Fruit fly (Drosophila melanogaster) whole organism, embryonic: ENCODE measurements around the gene Pph13.
A peak's percentile ranks its signal among the peaks of the same experiment; 100 is the strongest.

Experiments
- C15 ChIP-seq: fragments of 200-800 bp; sonication (Bioruptor generic); IDR thresholded peaks from 3 replicates; pipeline ENCODE4 v1.3.6; 2022; ENCODE audit warnings: missing biosample characterization, missing genetic modification characterization
- CG11085 ChIP-seq: fragments of 200-800 bp; sonication (Bioruptor generic); IDR thresholded peaks from 2 replicates; pipeline ENCODE4 v1.3.6; 2022; ENCODE audit warnings: missing biosample characterization, missing genetic modification characterization
- CG1233 ChIP-seq: fragments of 200-800 bp; sonication (Bioruptor generic); optimal IDR thresholded peaks from 4 replicates; lab custom pipeline; 2018; ENCODE audit warnings: missing biosample characterization, mild to moderate bottlenecking, missing genetic modification characterization
- CG14710 ChIP-seq: fragments of 200-800 bp; sonication (Bioruptor generic); optimal IDR thresholded peaks from 3 replicates; lab custom pipeline; 2019; ENCODE audit warnings: missing biosample characterization, mild to moderate bottlenecking, missing genetic modification characterization, moderate library complexity
- CG15479 ChIP-seq: fragments of 200-800 bp; sonication (Bioruptor generic); optimal IDR thresholded peaks from 3 replicates; lab custom pipeline; 2019; ENCODE audit warnings: missing biosample characterization, mild to moderate bottlenecking, missing genetic modification characterization, moderate library complexity
- CG17328 ChIP-seq: fragments of 200-800 bp; sonication (Bioruptor generic); IDR thresholded peaks from 2 replicates; pipeline ENCODE4 v1.3.6; 2022; ENCODE audit warnings: missing biosample characterization, missing genetic modification characterization
- CG17359 ChIP-seq: fragments of 200-800 bp; sonication (Bioruptor generic); optimal IDR thresholded peaks from 3 replicates; lab custom pipeline; 2018; ENCODE audit warnings: missing biosample characterization, mild to moderate bottlenecking, missing genetic modification characterization, moderate library complexity
- CG43689 ChIP-seq: fragments of 200-800 bp; sonication (Bioruptor generic); IDR thresholded peaks from 2 replicates; pipeline ENCODE4 v1.3.6; 2022; ENCODE audit warnings: missing biosample characterization, missing genetic modification characterization
- CG6854 ChIP-seq: fragments of 200-800 bp; sonication (Bioruptor generic); optimal IDR thresholded peaks from 3 replicates; lab custom pipeline; 2017; ENCODE audit warnings: missing biosample characterization, mild to moderate bottlenecking, missing genetic modification characterization
- CG7357 ChIP-seq: fragments of 200-800 bp; sonication (Bioruptor generic); IDR thresholded peaks from 3 replicates; pipeline ENCODE4 v1.3.6; 2022; ENCODE audit warnings: missing biosample characterization, missing genetic modification characterization
- CG7745 ChIP-seq: fragments of 200-800 bp; sonication (Bioruptor generic); optimal IDR thresholded peaks from 2 replicates; lab custom pipeline; 2018; ENCODE audit warnings: missing biosample characterization, mild to moderate bottlenecking, missing genetic modification characterization, moderate library complexity
- CG7963 ChIP-seq: fragments of 200-800 bp; sonication (Bioruptor generic); IDR thresholded peaks from 3 replicates; pipeline ENCODE4 v1.3.6; 2022; ENCODE audit warnings: missing biosample characterization, missing genetic modification characterization; ENCODE audit not compliant: partially characterized antibody
- D ChIP-seq, 2 experiments: fragments of 200-800 bp in 1 of 2; fragments of >200 bp in 1 of 2; sonication (Bioruptor generic) in 1 of 2; optimal IDR thresholded peaks; 2 replicates in 1 of 2; 3 replicates in 1 of 2; lab custom pipeline; 2017; ENCODE audit warnings: mild to moderate bottlenecking in 1 of 2, missing biosample characterization in 1 of 2, missing genetic modification characterization in 1 of 2, missing genetic modification reagents in 1 of 2
- Gsc ChIP-seq: fragments of 200-800 bp; sonication (Bioruptor generic); IDR thresholded peaks from 2 replicates; pipeline ENCODE4 v1.3.6; 2022; ENCODE audit warnings: missing biosample characterization, missing genetic modification characterization
- HLH54F ChIP-seq: fragments of 200-800 bp; sonication (Bioruptor generic); optimal IDR thresholded peaks from 3 replicates; lab custom pipeline; 2016; ENCODE audit warnings: missing biosample characterization, missing genetic modification characterization
- Hr3 ChIP-seq: fragments of 200-800 bp; sonication (Bioruptor generic); optimal IDR thresholded peaks from 3 replicates; lab custom pipeline; 2016; ENCODE audit warnings: missing biosample characterization, missing genetic modification characterization
- Hr51 ChIP-seq, 2 experiments: fragments of 200-800 bp; sonication (Bioruptor generic); optimal IDR thresholded peaks; 2 replicates in 1 of 2; 3 replicates in 1 of 2; lab custom pipeline; 2016 to 2018; ENCODE audit warnings: missing biosample characterization in 2 of 2, missing genetic modification characterization in 2 of 2, mild to moderate bottlenecking in 1 of 2, moderate library complexity in 1 of 2
- Ravus ChIP-seq: fragments of 200-800 bp; sonication (Bioruptor generic); IDR thresholded peaks from 2 replicates; pipeline ENCODE4 v1.3.6; 2022; ENCODE audit warnings: missing biosample characterization, missing genetic modification characterization
- Spps ChIP-seq: fragments of 200-800 bp; sonication (Bioruptor generic); optimal IDR thresholded peaks from 2 replicates; lab custom pipeline; 2018; ENCODE audit warnings: missing biosample characterization, mild to moderate bottlenecking, missing genetic modification characterization
- az2 ChIP-seq: fragments of 200-800 bp; sonication (Bioruptor generic); optimal IDR thresholded peaks from 3 replicates; lab custom pipeline; 2016; ENCODE audit warnings: missing biosample characterization, missing genetic modification characterization
- corto ChIP-seq: fragments of 200-800 bp; sonication (Bioruptor generic); optimal IDR thresholded peaks from 2 replicates; lab custom pipeline; 2016; ENCODE audit warnings: missing biosample characterization, mild to moderate bottlenecking, missing genetic modification characterization, moderate library complexity
- danr ChIP-seq: fragments of 200-800 bp; sonication (Bioruptor generic); IDR thresholded peaks from 2 replicates; pipeline ENCODE4 v1.3.6; 2022; ENCODE audit warnings: missing biosample characterization, missing genetic modification characterization
- grn ChIP-seq: fragments of 200-800 bp; sonication (Bioruptor generic); optimal IDR thresholded peaks from 3 replicates; lab custom pipeline; 2017; ENCODE audit warnings: missing biosample characterization, missing genetic modification characterization
- hbn ChIP-seq: fragments of 200-800 bp; sonication (Bioruptor generic); IDR thresholded peaks from 2 replicates; pipeline ENCODE4 v1.3.6; 2022; ENCODE audit warnings: missing biosample characterization, missing genetic modification characterization; ENCODE audit not compliant: partially characterized antibody
- hth ChIP-seq: fragments of >200 bp; optimal IDR thresholded peaks from 2 replicates; lab custom pipeline; 2017; ENCODE audit warnings: inconsistent platforms
- lbe ChIP-seq: fragments of 200-800 bp; sonication (Bioruptor generic); optimal IDR thresholded peaks from 2 replicates; lab custom pipeline; 2016; ENCODE audit warnings: missing biosample characterization, mild to moderate bottlenecking, missing genetic modification characterization
- mam ChIP-seq: fragments of 200-800 bp; sonication (Bioruptor generic); optimal IDR thresholded peaks from 3 replicates; lab custom pipeline; 2016; ENCODE audit warnings: missing biosample characterization, missing genetic modification characterization
- nerfin-2 ChIP-seq: fragments of 200-800 bp; sonication (Bioruptor generic); IDR thresholded peaks from 2 replicates; pipeline ENCODE4 v1.3.6; 2022; ENCODE audit warnings: missing biosample characterization, missing genetic modification characterization; ENCODE audit not compliant: partially characterized antibody
- ro ChIP-seq: fragments of 200-800 bp; sonication (Bioruptor generic); IDR thresholded peaks from 2 replicates; pipeline ENCODE4 v1.3.6; 2022; ENCODE audit warnings: missing biosample characterization, missing genetic modification characterization
- salm ChIP-seq: fragments of 200-800 bp; sonication (Bioruptor generic); optimal IDR thresholded peaks from 2 replicates; lab custom pipeline; 2018; ENCODE audit warnings: missing biosample characterization, mild to moderate bottlenecking, missing genetic modification characterization
- tin ChIP-seq: fragments of 200-800 bp; sonication (Bioruptor generic); optimal IDR thresholded peaks from 3 replicates; lab custom pipeline; 2016; ENCODE audit warnings: missing biosample characterization, missing genetic modification characterization
- tio ChIP-seq: fragments of 200-800 bp; sonication (Bioruptor generic); optimal IDR thresholded peaks from 2 replicates; lab custom pipeline; 2017; ENCODE audit warnings: missing biosample characterization, missing genetic modification characterization, inconsistent platforms
- ttk ChIP-seq: fragments of 200-800 bp; sonication (Bioruptor generic); IDR thresholded peaks from 2 replicates; pipeline ENCODE4 v2.1.2; 2022; ENCODE audit warnings: missing biosample characterization, missing genetic modification characterization
- usp ChIP-seq: fragments of >200 bp; optimal IDR thresholded peaks from 2 replicates; lab custom pipeline; 2017; ENCODE audit warnings: missing biosample characterization, missing genetic modification characterization

Gene Pph13

dm6 chr2L:619739-620138 lies 42.5 kb downstream of the Pph13 start:
- no peak for TF ChIP-seq CG17328 (GFP tag; lab: Robert Waterston, UW)
- no peak for TF ChIP-seq HLH54F (GFP tag; lab: Kevin White, UChicago)
- TF ChIP-seq Gsc (GFP tag; lab: Robert Waterston, UW): 0 out of 2 replicates have a peak, but pooled peaks have one; percentile 8

- no peak for TF ChIP-seq CG17359 (tag; lab: Kevin White, UChicago)
- TF ChIP-seq tio (GFP tag; lab: Kevin White, UChicago): no peak
- no peak for TF ChIP-seq nerfin-2 (GFP tag; lab: Robert Waterston, UW)
- TF ChIP-seq ttk (GFP tag; lab: Robert Waterston, UW): no peak
- TF ChIP-seq CG1233 (GFP tag; lab: Kevin White, UChicago): no peak
- TF ChIP-seq danr (GFP tag; lab: Robert Waterston, UW): no peak
- no peak for TF ChIP-seq Hr51 (GFP tag; optimal IDR thresholded peaks at IDR 0.05; lab: Kevin White, UChicago)
- no peak for TF ChIP-seq CG6854 (GFP tag; lab: Kevin White, UChicago)
- no peak for TF ChIP-seq Ravus
- no peak for TF ChIP-seq CG7357 (GFP tag; lab: Robert Waterston, UW)
- TF ChIP-seq usp (GFP tag; lab: Kevin White, UChicago): no peak
- TF ChIP-seq mam: no peak
- TF ChIP-seq CG7963: no peak
- TF ChIP-seq tin: no peak
- no peak for TF ChIP-seq Spps (tag; lab: Kevin White, UChicago)
- TF ChIP-seq az2: no peak
- no peak for TF ChIP-seq D (optimal IDR thresholded peaks at IDR 0.05; lab: Kevin White, UChicago)
- no peak for TF ChIP-seq D (GFP tag; optimal IDR thresholded peaks at IDR 0.05; lab: Kevin White, UChicago)
- no peak for TF ChIP-seq ro (GFP tag; lab: Robert Waterston, UW)
- TF ChIP-seq CG15479 (GFP tag; lab: Kevin White, UChicago): no peak
Measured at dm6 chr2L:621101-621500, 43.8 kb downstream of the Pph13 start, which contains the start of gene lectin-21Cb. Gene lectin-21Cb, minus strand, starts transcription at chr2L:621201.

dm6 chr2L:623210-623873 lies 46.1 kb downstream of the Pph13 start:
- TF ChIP-seq CG43689 (GFP tag; lab: Robert Waterston, UW) (no peak), corto (GFP tag; lab: Kevin White, UChicago) (peak; percentile 49), salm (tag; lab: Kevin White, UChicago) (no peak), hth (lab: Kevin White, UChicago) (no peak), lbe (GFP tag; lab: Kevin White, UChicago) (peak; percentile 21), CG7745 (tag; lab: Kevin White, UChicago) (no peak), Hr3 (GFP tag; lab: Kevin White, UChicago) (no peak), hbn (GFP tag; lab: Robert Waterston, UW) (no peak), CG14710 (tag; lab: Kevin White, UChicago) (no peak), C15 (GFP tag; lab: Robert Waterston, UW) (no peak)

dm6 chr2L:624317-624716 lies 47.0 kb downstream of the Pph13 start, which contains the start of gene lectin-21Ca:
Gene lectin-21Ca, plus strand, starts transcription at chr2L:624617.
- TF ChIP-seq CG11085 (GFP tag; lab: Robert Waterston, UW) (no peak), grn (GFP tag; lab: Kevin White, UChicago) (no peak)
